Worm (Caenorhabditis elegans): ENCODE data around the gene tbx-33.

ce11 chrIII:11684770-11685169 is 48.1 kb upstream of the tbx-33 start:
- TF ChIP-seq T22C8.4 (GFP tag; IDR thresholded peaks at IDR 0.05) = no peak
- no peak for TF ChIP-seq ztf-23 (GFP tag; IDR thresholded peaks at IDR 0.05)
- TF ChIP-seq med-1 (GFP tag; optimal IDR thresholded peaks at IDR 0.05; ENCODE audit: insufficient read depth) = no peak
- no peak for TF ChIP-seq flt-1 (GFP tag; IDR thresholded peaks at IDR 0.05)
- TF ChIP-seq ztf-29 (GFP tag; IDR thresholded peaks at IDR 0.05) = no peak
- TF ChIP-seq ref-1 (GFP tag; conservative IDR thresholded peaks at IDR 0.05) = no peak

Measured in whole organism, midembryonic.